Worm (Caenorhabditis elegans) whole organism, L4 larva: ENCODE results near the gene akap-1.

Experiments used
- Y5F2A.4 ChIP-seq: fragments of 200-800 bp; sonication (Bioruptor generic); optimal IDR thresholded peaks from 2 replicates; lab custom pipeline; 2018; ENCODE audit warnings: mild to moderate bottlenecking, missing genetic modification characterization, missing compliant biosample characterization
- ZK337.2 ChIP-seq: fragments of 200-800 bp; sonication (Bioruptor generic); IDR thresholded peaks from 2 replicates; pipeline ENCODE4 v1.3.6; 2022; ENCODE audit warnings: missing genetic modification reagents, missing genetic modification characterization, missing compliant biosample characterization
- dpl-1 ChIP-seq: fragments of 150-350 bp; optimal IDR thresholded peaks from 2 replicates; lab custom pipeline; 2014; ENCODE audit warnings: missing biosample characterization, missing genetic modification reagents, missing genetic modification characterization
- egl-43 ChIP-seq: fragments of 200-800 bp; sonication (Bioruptor generic); IDR thresholded peaks from 2 replicates; pipeline ENCODE4 v1.3.6; 2022; ENCODE audit warnings: missing genetic modification reagents, missing genetic modification characterization, missing compliant biosample characterization
- lin-39 ChIP-seq: fragments of 150-350 bp; optimal IDR thresholded peaks from 2 replicates; lab custom pipeline; 2014; ENCODE audit warnings: missing biosample characterization, missing genetic modification reagents, missing genetic modification characterization
- mdl-1 ChIP-seq, 2 experiments: fragments of 150-350 bp in 1 of 2; sonication (generic microtip) in 1 of 2; optimal IDR thresholded peaks; 2 replicates each; lab custom pipeline; 2014 to 2017; ENCODE audit warnings: missing biosample characterization in 2 of 2, missing genetic modification characterization in 2 of 2
- mep-1 ChIP-seq: fragments of 150-350 bp; sonication (generic microtip); optimal IDR thresholded peaks from 3 replicates; lab custom pipeline; 2014; ENCODE audit warnings: missing biosample characterization, missing genetic modification characterization
- unc-130 ChIP-seq: sonication (generic microtip); optimal IDR thresholded peaks from 2 replicates; lab custom pipeline; 2016; ENCODE audit warnings: missing genetic modification reagents, missing genetic modification characterization, missing compliant biosample characterization

ce11 chrIII:6381584-6382391 lies 28.6 kb downstream of the akap-1 start, which contains the start of gene znf-622:
- no peak for TF ChIP-seq mep-1 (tag; lab: Kevin White, UChicago)
- TF ChIP-seq mdl-1 (tag; optimal IDR thresholded peaks at IDR 0.05; lab: Kevin White, UChicago) = no peak
- TF ChIP-seq Y5F2A.4 (GFP tag; lab: Kevin White, UChicago) = no peak
- no peak for TF ChIP-seq ZK337.2 (GFP tag; lab: Robert Waterston, UW)
- no peak for TF ChIP-seq lin-39 (tag; lab: Kevin White, UChicago)
- TF ChIP-seq unc-130 (GFP tag; lab: Kevin White, UChicago) = no peak
- no peak for TF ChIP-seq egl-43 (GFP tag; lab: Robert Waterston, UW)
- no peak for TF ChIP-seq dpl-1 (GFP tag; lab: Kevin White, UChicago)
